Worm (Caenorhabditis elegans): ENCODE results near the gene capa-1.

ce11 chrX:5905764-5906163, 13.4 kb upstream of the capa-1 start:
- TF ChIP-seq fos-1 (tag; optimal IDR thresholded peaks at IDR 0.05) (no peak), efl-1 (optimal IDR thresholded peaks at IDR 0.05) (no peak), efl-1 (GFP tag; optimal IDR thresholded peaks at IDR 0.05 in 1 of 2) (no peak), nhr-237 (tag; optimal IDR thresholded peaks at IDR 0.05) (no peak), tlp-1 (tag; optimal IDR thresholded peaks at IDR 0.05) (no peak), elt-3 (tag; optimal IDR thresholded peaks at IDR 0.05) (no peak), ama-1 (optimal IDR thresholded peaks at IDR 0.05) (no peak), unc-130 (tag; optimal IDR thresholded peaks at IDR 0.05) (no peak), skn-1 (tag; optimal IDR thresholded peaks at IDR 0.05) (no peak), snpc-4 (tag; optimal IDR thresholded peaks at IDR 0.05) (no peak)

Measured in whole organism, L1 larva.